Worm (Caenorhabditis elegans) whole organism, mixed stage, embryonic: Measurements from ENCODE around the gene evl-14.

ENCODE experiments used
- ceh-43 ChIP-seq: fragments of 200-800 bp; sonication (Bioruptor generic); optimal IDR thresholded peaks from 2 replicates; lab custom pipeline; 2018; ENCODE audit warnings: mild to moderate bottlenecking, missing genetic modification characterization, moderate library complexity, missing compliant biosample characterization
- ceh-83 ChIP-seq: fragments of 200-800 bp; sonication (Bioruptor generic); optimal IDR thresholded peaks from 2 replicates; lab custom pipeline; 2018; ENCODE audit warnings: mild to moderate bottlenecking, missing genetic modification characterization, missing compliant biosample characterization
- ces-1 ChIP-seq: fragments of 150-350 bp; optimal IDR thresholded peaks from 2 replicates; lab custom pipeline; 2014; ENCODE audit warnings: missing biosample characterization, missing genetic modification reagents, missing genetic modification characterization
- mab-5 ChIP-seq: fragments of 150-350 bp; optimal IDR thresholded peaks from 2 replicates; lab custom pipeline; 2014; ENCODE audit warnings: missing biosample characterization, missing genetic modification characterization
- nhr-237 ChIP-seq: fragments of 150-350 bp; optimal IDR thresholded peaks from 2 replicates; lab custom pipeline; 2014; ENCODE audit warnings: missing biosample characterization, missing genetic modification characterization
- snpc-4 ChIP-seq: fragments of 150-350 bp; optimal IDR thresholded peaks from 2 replicates; lab custom pipeline; 2014; ENCODE audit warnings: missing biosample characterization, missing genetic modification characterization

DNA sequence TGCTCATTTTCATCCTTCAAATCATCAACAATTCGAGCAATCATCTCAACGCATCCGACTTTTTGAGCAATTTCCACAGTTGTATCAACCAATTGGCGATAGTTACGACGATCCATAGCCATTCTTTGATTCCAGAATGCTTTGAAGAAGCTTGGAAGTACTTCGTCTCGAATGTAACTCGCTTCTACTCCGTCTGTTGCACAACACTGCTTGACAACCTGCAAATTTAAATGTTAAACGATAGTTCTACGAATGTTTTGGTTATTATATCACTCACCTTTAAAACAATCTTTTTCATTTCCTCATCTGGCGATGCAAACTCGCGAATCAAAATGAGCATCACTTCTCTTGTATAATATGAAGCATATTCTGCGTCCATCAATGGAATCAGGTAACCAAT is 47.0 kb downstream of the evl-14 start:
- TF ChIP-seq snpc-4 (tag; lab: Kevin White, UChicago) (no peak), nhr-237 (no peak), ces-1 (no peak), ceh-83 (GFP tag; lab: Kevin White, UChicago) (no peak), ceh-43 (no peak), mab-5 (tag; lab: Kevin White, UChicago) (no peak)
